Worm (Caenorhabditis elegans) whole organism, L2 larva: ENCODE data around the gene F40G9.5.

Experiments used
- C34F6.9 ChIP-seq: fragments of 150-350 bp; optimal IDR thresholded peaks from 2 replicates; lab custom pipeline; 2014; ENCODE audit warnings: missing biosample characterization, missing genetic modification characterization
- F13H6.1 ChIP-seq: sonication (generic microtip); optimal IDR thresholded peaks from 2 replicates; lab custom pipeline; 2016; ENCODE audit warnings: missing genetic modification characterization, missing compliant biosample characterization
- R02D3.7 ChIP-seq: fragments of 150-350 bp; optimal IDR thresholded peaks from 2 replicates; lab custom pipeline; 2014; ENCODE audit warnings: missing biosample characterization, missing genetic modification characterization
- Y55F3AM.14 ChIP-seq: fragments of 200-800 bp; sonication (Bioruptor generic); optimal IDR thresholded peaks from 2 replicates; lab custom pipeline; 2018; ENCODE audit warnings: mild to moderate bottlenecking, missing genetic modification characterization, missing compliant biosample characterization
- ZK546.5 ChIP-seq: sonication (generic microtip); optimal IDR thresholded peaks from 2 replicates; lab custom pipeline; 2017; ENCODE audit warnings: missing biosample characterization, missing genetic modification characterization
- alr-1 ChIP-seq: fragments of 150-350 bp; optimal IDR thresholded peaks from 2 replicates; lab custom pipeline; 2014; ENCODE audit warnings: missing biosample characterization, missing genetic modification characterization
- aly-2 ChIP-seq: fragments of 150-350 bp; optimal IDR thresholded peaks from 2 replicates; lab custom pipeline; 2014; ENCODE audit warnings: missing biosample characterization, missing genetic modification characterization
- ama-1 ChIP-seq: fragments of 150-350 bp; optimal IDR thresholded peaks from 2 replicates; lab custom pipeline; 2018; ENCODE audit warnings: inconsistent platforms
- blmp-1 ChIP-seq: sonication (generic microtip); optimal IDR thresholded peaks from 2 replicates; lab custom pipeline; 2017; ENCODE audit warnings: missing genetic modification characterization, mild to moderate bottlenecking, missing compliant biosample characterization, antibody characterized with exemption, moderate library complexity; ENCODE audit not compliant: insufficient read depth
- ceh-16 ChIP-seq: fragments of 150-350 bp; optimal IDR thresholded peaks from 2 replicates; lab custom pipeline; 2014; ENCODE audit warnings: missing biosample characterization, missing genetic modification characterization
- ceh-82 ChIP-seq: fragments of 150-350 bp; optimal IDR thresholded peaks from 2 replicates; lab custom pipeline; 2014; ENCODE audit warnings: missing biosample characterization, missing genetic modification characterization
- crh-2 ChIP-seq: sonication (generic microtip); optimal IDR thresholded peaks from 2 replicates; lab custom pipeline; 2017; ENCODE audit warnings: missing biosample characterization, missing genetic modification characterization
- dmd-4 ChIP-seq: sonication (generic microtip); optimal IDR thresholded peaks from 2 replicates; lab custom pipeline; 2017; ENCODE audit warnings: missing biosample characterization, missing genetic modification characterization
- egl-27 ChIP-seq: sonication (generic microtip); optimal IDR thresholded peaks from 3 replicates; lab custom pipeline; 2017; ENCODE audit warnings: missing biosample characterization, missing genetic modification reagents, missing genetic modification characterization
- elt-1 ChIP-seq: fragments of 150-350 bp; optimal IDR thresholded peaks from 2 replicates; lab custom pipeline; 2014; ENCODE audit warnings: missing biosample characterization, missing genetic modification characterization
- elt-3 ChIP-seq: sonication (generic microtip); optimal IDR thresholded peaks from 2 replicates; lab custom pipeline; 2017; ENCODE audit warnings: missing biosample characterization, missing genetic modification characterization
- fos-1 ChIP-seq: fragments of 150-350 bp; optimal IDR thresholded peaks from 2 replicates; lab custom pipeline; 2014; ENCODE audit warnings: missing biosample characterization, missing genetic modification characterization
- gmeb-1 ChIP-seq: fragments of 150-350 bp; optimal IDR thresholded peaks from 2 replicates; lab custom pipeline; 2014; ENCODE audit warnings: missing biosample characterization, missing genetic modification characterization
- lin-11 ChIP-seq: fragments of 150-350 bp; sonication (generic microtip); optimal IDR thresholded peaks from 2 replicates; lab custom pipeline; 2014; ENCODE audit warnings: missing biosample characterization, missing genetic modification characterization, inconsistent platforms, mixed read lengths
- lin-13 ChIP-seq: fragments of 150-350 bp; optimal IDR thresholded peaks from 2 replicates; lab custom pipeline; 2014; ENCODE audit warnings: missing biosample characterization, missing genetic modification reagents, missing genetic modification characterization
- lin-39 ChIP-seq: fragments of 150-350 bp; optimal IDR thresholded peaks from 2 replicates; lab custom pipeline; 2014; ENCODE audit warnings: missing biosample characterization, missing genetic modification reagents, missing genetic modification characterization
- lsy-2 ChIP-seq, 2 experiments: fragments of 150-350 bp in 1 of 2; sonication (generic microtip) in 1 of 2; optimal IDR thresholded peaks; 2 replicates each; lab custom pipeline; 2014 to 2017; ENCODE audit warnings: missing biosample characterization in 2 of 2, missing genetic modification characterization in 2 of 2
- mab-5 ChIP-seq: fragments of 150-350 bp; optimal IDR thresholded peaks from 2 replicates; lab custom pipeline; 2014; ENCODE audit warnings: missing biosample characterization, missing genetic modification characterization
- mbf-1 ChIP-seq: sonication (generic microtip); optimal IDR thresholded peaks from 2 replicates; lab custom pipeline; 2017; ENCODE audit warnings: missing biosample characterization, missing genetic modification characterization
- mdl-1 ChIP-seq, 2 experiments: fragments of 150-350 bp in 1 of 2; sonication (generic microtip) in 1 of 2; optimal IDR thresholded peaks; 2 replicates each; lab custom pipeline; 2017; ENCODE audit warnings: missing biosample characterization in 2 of 2, missing genetic modification characterization in 2 of 2
- nhr-10 ChIP-seq: sonication (generic microtip); optimal IDR thresholded peaks from 2 replicates; lab custom pipeline; 2017; ENCODE audit warnings: missing biosample characterization, missing genetic modification characterization
- nhr-11 ChIP-seq: fragments of 150-350 bp; optimal IDR thresholded peaks from 2 replicates; lab custom pipeline; 2014; ENCODE audit warnings: missing biosample characterization, missing genetic modification characterization
- nhr-12 ChIP-seq: fragments of 150-350 bp; optimal IDR thresholded peaks from 2 replicates; lab custom pipeline; 2014; ENCODE audit warnings: missing biosample characterization, missing genetic modification characterization
- nhr-129 ChIP-seq: fragments of 150-350 bp; optimal IDR thresholded peaks from 2 replicates; lab custom pipeline; 2014; ENCODE audit warnings: missing biosample characterization, missing genetic modification characterization
- nhr-21 ChIP-seq: fragments of 150-350 bp; optimal IDR thresholded peaks from 2 replicates; lab custom pipeline; 2014; ENCODE audit warnings: missing biosample characterization, missing genetic modification characterization
- nhr-23 ChIP-seq: fragments of 150-350 bp; optimal IDR thresholded peaks from 2 replicates; lab custom pipeline; 2014; ENCODE audit warnings: missing biosample characterization, missing genetic modification reagents, missing genetic modification characterization
- nhr-237 ChIP-seq: fragments of 150-350 bp; optimal IDR thresholded peaks from 2 replicates; lab custom pipeline; 2014; ENCODE audit warnings: missing biosample characterization, missing genetic modification characterization
- nhr-25 ChIP-seq: fragments of 150-350 bp; sonication (generic microtip); optimal IDR thresholded peaks from 3 replicates; lab custom pipeline; 2014; ENCODE audit warnings: missing biosample characterization, missing genetic modification characterization
- nhr-6 ChIP-seq: fragments of 150-350 bp; optimal IDR thresholded peaks from 2 replicates; lab custom pipeline; 2014; ENCODE audit warnings: missing biosample characterization, missing genetic modification characterization
- nhr-77 ChIP-seq: fragments of 150-350 bp; optimal IDR thresholded peaks from 2 replicates; lab custom pipeline; 2014; ENCODE audit warnings: missing biosample characterization, missing genetic modification characterization
- peb-1 ChIP-seq: fragments of 150-350 bp; optimal IDR thresholded peaks from 2 replicates; lab custom pipeline; 2014; ENCODE audit warnings: missing biosample characterization, missing genetic modification characterization
- sem-4 ChIP-seq: fragments of 150-350 bp; optimal IDR thresholded peaks from 2 replicates; lab custom pipeline; 2014; ENCODE audit warnings: missing biosample characterization, missing genetic modification reagents, missing genetic modification characterization
- skn-1 ChIP-seq: sonication (generic microtip); optimal IDR thresholded peaks from 2 replicates; lab custom pipeline; 2017; ENCODE audit warnings: missing biosample characterization, missing genetic modification characterization
- sma-3 ChIP-seq: sonication (generic microtip); optimal IDR thresholded peaks from 2 replicates; lab custom pipeline; 2016; ENCODE audit warnings: missing genetic modification reagents, missing genetic modification characterization, missing compliant biosample characterization
- sma-9 ChIP-seq, 2 experiments: fragments of 150-350 bp in 1 of 2; sonication (generic microtip) in 1 of 2; optimal IDR thresholded peaks; 2 replicates each; lab custom pipeline; 2014 to 2016; ENCODE audit warnings: missing genetic modification characterization in 2 of 2, mild to moderate bottlenecking in 1 of 2, missing biosample characterization in 1 of 2, missing compliant biosample characterization in 1 of 2, missing genetic modification reagents in 1 of 2, moderate library complexity in 1 of 2
- snpc-4 ChIP-seq: fragments of 150-350 bp; optimal IDR thresholded peaks from 2 replicates; lab custom pipeline; 2014; ENCODE audit warnings: missing biosample characterization, missing genetic modification characterization
- unc-39 ChIP-seq: fragments of 150-350 bp; optimal IDR thresholded peaks from 2 replicates; lab custom pipeline; 2014; ENCODE audit warnings: missing biosample characterization, missing genetic modification characterization
- unc-55 ChIP-seq: fragments of 150-350 bp; sonication (generic microtip); optimal IDR thresholded peaks from 3 replicates; lab custom pipeline; 2014; ENCODE audit warnings: missing biosample characterization, missing genetic modification reagents, missing genetic modification characterization
- unc-62 ChIP-seq: fragments of 150-350 bp; optimal IDR thresholded peaks from 2 replicates; lab custom pipeline; 2014; ENCODE audit warnings: missing biosample characterization, missing genetic modification reagents, missing genetic modification characterization
- zag-1 ChIP-seq: fragments of 150-350 bp; optimal IDR thresholded peaks from 2 replicates; lab custom pipeline; 2014; ENCODE audit warnings: missing biosample characterization, missing genetic modification characterization
- ztf-1 ChIP-seq: fragments of 200-800 bp; sonication (Bioruptor generic); conservative IDR thresholded peaks from 2 replicates; pipeline ENCODE4 v1.3.6; 2022; ENCODE audit warnings: missing genetic modification characterization, missing compliant biosample characterization
- ztf-11 ChIP-seq: sonication (generic microtip); optimal IDR thresholded peaks from 2 replicates; lab custom pipeline; 2017; ENCODE audit warnings: missing biosample characterization, missing genetic modification characterization
- ztf-4 ChIP-seq: fragments of 150-350 bp; optimal IDR thresholded peaks from 2 replicates; lab custom pipeline; 2014; ENCODE audit warnings: missing biosample characterization, missing genetic modification characterization

F40G9.5 gene

DNA sequence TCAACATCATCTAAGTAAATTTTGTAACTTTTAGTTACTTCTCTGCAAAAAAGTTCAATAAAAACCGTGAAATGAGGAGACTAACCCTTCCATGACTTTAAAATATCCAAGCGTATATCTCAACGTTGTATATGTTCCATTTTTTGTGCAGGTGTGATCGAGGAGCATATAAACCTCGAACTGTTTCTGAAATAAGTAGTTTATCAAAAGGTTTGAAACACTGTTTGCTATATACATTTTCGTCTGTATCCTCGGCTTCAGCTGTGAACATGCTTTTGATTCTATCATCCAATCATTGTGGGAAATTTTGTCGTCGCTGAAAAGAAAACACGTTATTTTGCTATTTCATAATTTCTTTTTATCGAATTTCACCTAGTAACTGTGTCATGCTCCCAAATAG, at the start of gene F40G9.5:
TSS of gene F40G9.5 (plus strand) at position 301 of the 400 bp plus-strand sequence.
- TF ChIP-seq lin-39 (tag; lab: Kevin White, UChicago) (no peak), C34F6.9 (tag; lab: Kevin White, UChicago) (no peak), zag-1 (no peak)

DNA sequence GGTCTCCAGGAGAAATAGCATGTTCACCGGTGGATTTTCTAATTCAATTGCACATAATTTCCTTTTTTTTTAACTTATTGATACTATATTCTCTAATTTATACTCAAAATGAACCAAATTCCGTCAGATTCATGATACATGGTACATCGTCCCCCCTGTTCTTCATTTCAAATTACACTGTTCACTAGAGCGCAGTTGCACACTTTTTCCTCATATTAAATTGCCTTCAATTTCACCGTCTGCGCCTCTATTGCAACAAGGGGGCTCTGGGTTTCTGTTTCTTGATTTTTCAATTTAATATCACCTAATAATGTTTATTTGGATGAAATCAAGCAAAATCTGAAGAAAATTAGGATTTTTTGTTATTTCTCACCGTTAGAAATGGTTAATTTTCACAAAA, 49.4 kb upstream of the F40G9.5 start:
- no peak for TF ChIP-seq sma-3
- TF ChIP-seq nhr-129 (tag; lab: Kevin White, UChicago): peak; percentile 79
- no peak for TF ChIP-seq nhr-12 (tag; lab: Kevin White, UChicago)
- peak; percentile 16 for TF ChIP-seq nhr-21
- no peak for TF ChIP-seq ama-1 (lab: Kevin White, UChicago)
- TF ChIP-seq elt-3 (tag; lab: Kevin White, UChicago): no peak
- no peak for TF ChIP-seq lin-39 (tag; lab: Kevin White, UChicago)
- TF ChIP-seq R02D3.7 (tag; lab: Kevin White, UChicago): no peak
- no peak for TF ChIP-seq mdl-1 (tag; optimal IDR thresholded peaks at IDR 0.05; lab: Kevin White, UChicago)
- TF ChIP-seq mbf-1 (tag; lab: Kevin White, UChicago): no peak
- TF ChIP-seq lin-13: no peak
- no peak for TF ChIP-seq nhr-25 (tag; lab: Kevin White, UChicago)
- TF ChIP-seq blmp-1 (tag; lab: Kevin White, UChicago): no peak
- no peak for TF ChIP-seq aly-2 (tag; lab: Kevin White, UChicago)
- no peak for TF ChIP-seq elt-1 (tag; lab: Kevin White, UChicago)
- TF ChIP-seq egl-27 (tag; lab: Kevin White, UChicago): no peak
- no peak for TF ChIP-seq nhr-77 (tag; lab: Kevin White, UChicago)
- TF ChIP-seq nhr-237 (tag; lab: Kevin White, UChicago): no peak
- TF ChIP-seq sma-9 (GFP tag; optimal IDR thresholded peaks at IDR 0.05; lab: Kevin White, UChicago): no peak
- no peak for TF ChIP-seq sma-9 (tag; optimal IDR thresholded peaks at IDR 0.05; lab: Kevin White, UChicago)
- TF ChIP-seq ztf-4 (tag; lab: Kevin White, UChicago): no peak
- no peak for TF ChIP-seq Y55F3AM.14 (GFP tag; lab: Kevin White, UChicago)
- TF ChIP-seq F13H6.1 (tag; lab: Kevin White, UChicago): peak; percentile 22
- TF ChIP-seq nhr-10 (tag; lab: Kevin White, UChicago): no peak
- no peak for TF ChIP-seq nhr-11 (tag; lab: Kevin White, UChicago)
- TF ChIP-seq nhr-6 (tag; lab: Kevin White, UChicago): peak; percentile 31
- peak; percentile 54 for TF ChIP-seq fos-1 (tag; lab: Kevin White, UChicago)
- no peak for TF ChIP-seq sem-4 (tag; lab: Kevin White, UChicago)
- TF ChIP-seq zag-1: peak; percentile 19
- TF ChIP-seq ZK546.5 (tag; lab: Kevin White, UChicago): no peak
- peak in 1 of 2 experiments; percentile 75 for TF ChIP-seq lsy-2 (tag; optimal IDR thresholded peaks at IDR 0.05; lab: Kevin White, UChicago)
- no peak for TF ChIP-seq snpc-4 (tag; lab: Kevin White, UChicago)
- TF ChIP-seq ztf-11 (tag; lab: Kevin White, UChicago): no peak
- TF ChIP-seq C34F6.9 (tag; lab: Kevin White, UChicago): peak; percentile 83
- TF ChIP-seq ztf-1 (GFP tag; lab: Robert Waterston, UW): no peak
- no peak for TF ChIP-seq peb-1 (tag; lab: Kevin White, UChicago)
- no peak for TF ChIP-seq unc-39 (tag; lab: Kevin White, UChicago)
- TF ChIP-seq ceh-82 (tag; lab: Kevin White, UChicago): no peak
- TF ChIP-seq dmd-4: no peak
- TF ChIP-seq gmeb-1 (tag; lab: Kevin White, UChicago): peak; percentile 46
- no peak for TF ChIP-seq skn-1 (tag; lab: Kevin White, UChicago)
- no peak for TF ChIP-seq ceh-16
- TF ChIP-seq unc-55 (GFP tag; lab: Kevin White, UChicago): peak; percentile 84
- TF ChIP-seq crh-2 (tag; lab: Kevin White, UChicago): peak; percentile 60
- no peak for TF ChIP-seq lin-11 (tag; lab: Kevin White, UChicago)
- TF ChIP-seq alr-1 (tag; lab: Kevin White, UChicago): no peak
- no peak for TF ChIP-seq nhr-23
- TF ChIP-seq unc-62 (GFP tag; lab: Kevin White, UChicago): no peak
- TF ChIP-seq mab-5 (tag; lab: Kevin White, UChicago): no peak
